Fruit fly (Drosophila melanogaster) whole organism, prepupa: Measurements from ENCODE around the gene CG31817.

Source experiments
- CG10669 ChIP-seq: fragments of 200-800 bp; sonication (Bioruptor generic); optimal IDR thresholded peaks from 3 replicates; lab custom pipeline; 2018; ENCODE audit warnings: missing biosample characterization, mild to moderate bottlenecking, missing genetic modification characterization, moderate library complexity
- CG11762 ChIP-seq: fragments of 200-800 bp; sonication (Bioruptor generic); optimal IDR thresholded peaks from 3 replicates; lab custom pipeline; 2016; ENCODE audit warnings: missing biosample characterization, missing genetic modification characterization; ENCODE audit not compliant: insufficient read depth
- CG6792 ChIP-seq: fragments of 200-800 bp; sonication (Bioruptor generic); optimal IDR thresholded peaks from 3 replicates; lab custom pipeline; 2016; ENCODE audit warnings: missing biosample characterization, missing genetic modification characterization
- Hr39 ChIP-seq: fragments of 200-800 bp; sonication (Bioruptor generic); optimal IDR thresholded peaks from 2 replicates; lab custom pipeline; 2016; ENCODE audit warnings: missing biosample characterization, missing genetic modification characterization
- Lpt ChIP-seq: fragments of 200-800 bp; sonication (Bioruptor generic); optimal IDR thresholded peaks from 3 replicates; lab custom pipeline; 2016; ENCODE audit warnings: missing biosample characterization, missing genetic modification characterization
- achi ChIP-seq: fragments of 200-800 bp; sonication (Bioruptor generic); optimal IDR thresholded peaks from 3 replicates; lab custom pipeline; 2016; ENCODE audit warnings: missing biosample characterization, missing genetic modification characterization
- net ChIP-seq: fragments of 200-800 bp; sonication (Bioruptor generic); optimal IDR thresholded peaks from 3 replicates; lab custom pipeline; 2016; ENCODE audit warnings: missing biosample characterization, missing genetic modification characterization

DNA sequence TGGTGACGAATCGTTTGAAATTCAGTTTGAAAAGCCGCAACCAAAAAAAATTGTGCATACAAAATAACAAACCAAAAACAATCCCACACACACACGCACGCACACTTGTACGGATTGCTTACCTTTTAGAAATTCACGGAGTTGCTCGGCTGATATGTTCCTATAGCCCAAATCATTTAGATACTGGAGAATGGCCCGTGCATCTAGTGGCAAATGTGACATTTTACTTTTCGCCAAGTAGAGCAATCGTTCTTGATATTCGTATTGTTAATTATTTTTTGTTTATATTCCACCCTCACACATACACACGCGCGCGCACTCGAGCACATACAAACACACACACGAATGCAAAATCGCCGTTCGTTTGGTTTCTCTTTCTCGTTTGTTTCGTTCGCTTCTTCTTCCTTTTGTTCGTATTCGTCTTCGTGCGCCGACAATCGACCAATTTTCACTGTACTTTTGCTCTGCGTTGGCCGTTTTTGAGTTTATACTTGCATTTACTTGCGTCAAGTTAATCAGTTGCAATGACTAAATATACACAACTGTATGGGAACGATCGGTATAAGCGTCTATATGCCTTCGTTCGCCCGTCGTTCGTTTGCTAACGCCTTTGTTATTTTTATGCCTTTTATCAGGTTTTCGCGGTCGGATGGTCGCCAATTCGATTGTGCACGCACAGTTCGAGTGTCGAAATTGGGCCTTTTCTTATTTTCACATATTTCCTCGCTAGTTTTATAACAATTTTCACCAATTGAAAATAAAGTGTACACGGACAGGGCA, 14.3 kb upstream of the CG31817 start:
- no peak for TF ChIP-seq Hr39
- no peak for TF ChIP-seq CG10669 (GFP tag; lab: Kevin White, UChicago)
- no peak for TF ChIP-seq CG11762 (GFP tag; lab: Kevin White, UChicago)
- TF ChIP-seq CG6792 (GFP tag; lab: Kevin White, UChicago): no peak
- TF ChIP-seq net (GFP tag; lab: Kevin White, UChicago): no peak
- no peak for TF ChIP-seq achi (GFP tag; lab: Kevin White, UChicago)
- no peak for TF ChIP-seq Lpt (GFP tag; lab: Kevin White, UChicago)
